Worm (Caenorhabditis elegans) whole organism, midembryonic: Measurements from ENCODE around the gene prde-1.

Source experiments
- T22C8.4 ChIP-seq: fragments of 200-800 bp; sonication (Bioruptor generic); IDR thresholded peaks from 2 replicates; pipeline ENCODE4 v1.3.6; 2022; ENCODE audit warnings: missing genetic modification characterization, missing compliant biosample characterization
- cog-1 ChIP-seq: sonication (generic microtip); optimal IDR thresholded peaks from 2 replicates; lab custom pipeline; 2016; ENCODE audit warnings: missing genetic modification characterization, missing compliant biosample characterization
- flt-1 ChIP-seq: fragments of 200-800 bp; sonication (Bioruptor generic); IDR thresholded peaks from 2 replicates; pipeline ENCODE4 v1.3.6; 2022; ENCODE audit warnings: missing genetic modification characterization, missing compliant biosample characterization
- klf-2 ChIP-seq: fragments of 200-800 bp; sonication (Bioruptor generic); conservative IDR thresholded peaks from 2 replicates; pipeline ENCODE4 v1.3.6; 2022; ENCODE audit warnings: missing genetic modification reagents, missing genetic modification characterization, missing compliant biosample characterization
- med-1 ChIP-seq: sonication (generic microtip); optimal IDR thresholded peaks from 2 replicates; lab custom pipeline; 2017; ENCODE audit warnings: missing genetic modification characterization, mild to moderate bottlenecking, missing compliant biosample characterization, antibody characterized with exemption, missing genetic modification reagents; ENCODE audit not compliant: insufficient read depth
- ref-1 ChIP-seq: fragments of 200-800 bp; sonication (Bioruptor generic); conservative IDR thresholded peaks from 2 replicates; pipeline ENCODE4 v1.3.6; 2022; ENCODE audit warnings: missing genetic modification reagents, missing genetic modification characterization, missing compliant biosample characterization
- tab-1 ChIP-seq: fragments of 200-800 bp; sonication (Bioruptor generic); IDR thresholded peaks from 2 replicates; pipeline ENCODE4 v1.3.6; 2022; ENCODE audit warnings: missing genetic modification characterization, missing compliant biosample characterization
- ztf-23 ChIP-seq: fragments of 200-800 bp; sonication (Bioruptor generic); IDR thresholded peaks from 2 replicates; pipeline ENCODE4 v1.3.6; 2022; ENCODE audit warnings: missing genetic modification reagents, missing genetic modification characterization, missing compliant biosample characterization
- ztf-29 ChIP-seq: fragments of 200-800 bp; sonication (Bioruptor generic); IDR thresholded peaks from 2 replicates; pipeline ENCODE4 v1.3.6; 2022; ENCODE audit warnings: missing genetic modification reagents, missing genetic modification characterization, missing compliant biosample characterization

prde-1 gene

ce11 chrV:15537923-15538322, at the start of gene prde-1:
TSS of gene prde-1 (plus strand) at chrV:15538244.
- no peak for TF ChIP-seq T22C8.4
- no peak for TF ChIP-seq ref-1
- no peak for TF ChIP-seq ztf-29 (GFP tag; lab: Robert Waterston, UW)
- no peak for TF ChIP-seq klf-2 (GFP tag; lab: Robert Waterston, UW)
- no peak for TF ChIP-seq cog-1
- TF ChIP-seq tab-1 (GFP tag; lab: Robert Waterston, UW): no peak
- no peak for TF ChIP-seq med-1 (GFP tag; lab: Kevin White, UChicago)
- TF ChIP-seq flt-1 (GFP tag; lab: Robert Waterston, UW): no peak
- no peak for TF ChIP-seq ztf-23 (GFP tag; lab: Robert Waterston, UW)

ce11 chrV:15492518-15492917, 45.5 kb upstream of the prde-1 start, which contains the start of gene str-264:
TSS of gene str-264 (minus strand) at chrV:15492618.
- TF ChIP-seq tab-1 (GFP tag; lab: Robert Waterston, UW): no peak
- TF ChIP-seq ref-1: no peak
- no peak for TF ChIP-seq klf-2 (GFP tag; lab: Robert Waterston, UW)
- TF ChIP-seq T22C8.4: no peak
- TF ChIP-seq cog-1: no peak
- TF ChIP-seq ztf-23 (GFP tag; lab: Robert Waterston, UW): no peak
- no peak for TF ChIP-seq flt-1 (GFP tag; lab: Robert Waterston, UW)
- no peak for TF ChIP-seq ztf-29 (GFP tag; lab: Robert Waterston, UW)
- TF ChIP-seq med-1 (GFP tag; lab: Kevin White, UChicago): no peak

- TF ChIP-seq tab-1 (GFP tag; lab: Robert Waterston, UW): no peak
- no peak for TF ChIP-seq ztf-29 (GFP tag; lab: Robert Waterston, UW)
- no peak for TF ChIP-seq ztf-23 (GFP tag; lab: Robert Waterston, UW)
- no peak for TF ChIP-seq ref-1
- no peak for TF ChIP-seq med-1 (GFP tag; lab: Kevin White, UChicago)
- TF ChIP-seq flt-1 (GFP tag; lab: Robert Waterston, UW): no peak
- no peak for TF ChIP-seq klf-2 (GFP tag; lab: Robert Waterston, UW)
- no peak for TF ChIP-seq T22C8.4
- TF ChIP-seq cog-1: no peak
Observed at ce11 chrV:15493680-15494079, 44.4 kb upstream of the prde-1 start, which contains the start of gene srh-218. TSS of gene srh-218 (plus strand) at chrV:15493980.

ce11 chrV:15495169-15495568, 42.9 kb upstream of the prde-1 start, which contains the start of gene srh-219:
TSS of gene srh-219 (plus strand) at chrV:15495469.
- TF ChIP-seq ztf-23 (GFP tag; lab: Robert Waterston, UW) (no peak), cog-1 (no peak), T22C8.4 (no peak), flt-1 (GFP tag; lab: Robert Waterston, UW) (no peak), ztf-29 (GFP tag; lab: Robert Waterston, UW) (no peak), tab-1 (GFP tag; lab: Robert Waterston, UW) (no peak), med-1 (GFP tag; lab: Kevin White, UChicago) (no peak), klf-2 (GFP tag; lab: Robert Waterston, UW) (no peak), ref-1 (no peak)

- TF ChIP-seq ztf-29 (GFP tag; lab: Robert Waterston, UW): peak; percentile 53; the same call in 1 of the 2 replicates
- no peak for TF ChIP-seq T22C8.4
- TF ChIP-seq cog-1: peak; percentile 12
- TF ChIP-seq tab-1 (GFP tag; lab: Robert Waterston, UW): no peak
- TF ChIP-seq ref-1: no peak
Observed at ce11 chrV:15497731-15498130, 40.3 kb upstream of the prde-1 start.

DNA sequence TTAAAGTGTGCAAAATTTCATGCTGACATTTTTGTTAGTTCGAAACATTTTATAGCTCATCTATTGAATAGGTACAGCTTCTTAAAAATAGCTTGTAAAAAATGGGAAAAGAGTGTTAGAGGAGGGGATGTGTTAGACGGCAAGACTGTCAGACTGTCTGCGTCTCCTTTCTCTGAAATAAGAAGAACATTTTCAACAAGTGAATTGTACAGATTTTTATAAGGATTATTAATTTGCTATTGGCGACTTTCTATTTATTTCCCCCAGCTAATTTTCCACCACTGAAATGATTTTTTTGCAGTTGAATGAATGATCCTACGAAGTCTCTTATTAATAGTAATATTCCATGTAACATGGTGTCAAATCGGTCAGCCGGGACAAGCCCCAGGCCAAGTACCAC, 39.6 kb upstream of the prde-1 start, which contains the start of gene C06B8.7:
Gene C06B8.7, plus strand, starts transcription at position 301 of the 400 bp plus-strand sequence.
- no peak for TF ChIP-seq ref-1
- no peak for TF ChIP-seq klf-2 (GFP tag; lab: Robert Waterston, UW)
- TF ChIP-seq tab-1 (GFP tag; lab: Robert Waterston, UW): no peak
- TF ChIP-seq flt-1 (GFP tag; lab: Robert Waterston, UW): no peak
- TF ChIP-seq med-1 (GFP tag; lab: Kevin White, UChicago): no peak
- no peak for TF ChIP-seq ztf-29 (GFP tag; lab: Robert Waterston, UW)
- TF ChIP-seq ztf-23 (GFP tag; lab: Robert Waterston, UW): no peak
- TF ChIP-seq cog-1: no peak
- no peak for TF ChIP-seq T22C8.4

DNA sequence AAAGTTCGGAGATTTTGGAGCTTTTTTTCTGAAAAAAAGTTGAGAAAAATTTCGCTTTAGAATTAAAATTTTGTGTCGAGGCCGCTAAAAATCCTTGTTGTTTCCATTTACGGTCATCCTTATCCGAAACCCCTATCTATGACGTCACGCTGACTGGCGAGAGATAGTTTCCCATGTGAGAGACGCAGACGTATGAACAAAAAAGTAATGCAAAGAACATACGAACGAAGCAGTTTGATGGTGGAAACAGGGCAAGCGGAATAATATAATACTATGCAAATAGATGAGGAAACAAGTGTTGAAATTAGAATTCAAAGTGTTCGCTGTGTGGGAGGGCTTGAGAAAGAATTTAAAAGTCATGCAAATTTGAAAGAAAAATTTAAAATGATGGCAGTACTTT, 38.9 kb upstream of the prde-1 start:
- TF ChIP-seq flt-1 (GFP tag; lab: Robert Waterston, UW) (no peak), cog-1 (no peak), ref-1 (no peak), tab-1 (GFP tag; lab: Robert Waterston, UW) (no peak), ztf-29 (GFP tag; lab: Robert Waterston, UW) (no peak), T22C8.4 (no peak), klf-2 (GFP tag; lab: Robert Waterston, UW) (no peak), med-1 (GFP tag; lab: Kevin White, UChicago) (no peak), ztf-23 (GFP tag; lab: Robert Waterston, UW) (no peak)

ce11 chrV:15503603-15504002, 34.4 kb upstream of the prde-1 start:
- no peak for TF ChIP-seq tab-1 (GFP tag; lab: Robert Waterston, UW)
- TF ChIP-seq cog-1: no peak
- TF ChIP-seq flt-1 (GFP tag; lab: Robert Waterston, UW): no peak
- no peak for TF ChIP-seq ref-1
- no peak for TF ChIP-seq med-1 (GFP tag; lab: Kevin White, UChicago)

DNA sequence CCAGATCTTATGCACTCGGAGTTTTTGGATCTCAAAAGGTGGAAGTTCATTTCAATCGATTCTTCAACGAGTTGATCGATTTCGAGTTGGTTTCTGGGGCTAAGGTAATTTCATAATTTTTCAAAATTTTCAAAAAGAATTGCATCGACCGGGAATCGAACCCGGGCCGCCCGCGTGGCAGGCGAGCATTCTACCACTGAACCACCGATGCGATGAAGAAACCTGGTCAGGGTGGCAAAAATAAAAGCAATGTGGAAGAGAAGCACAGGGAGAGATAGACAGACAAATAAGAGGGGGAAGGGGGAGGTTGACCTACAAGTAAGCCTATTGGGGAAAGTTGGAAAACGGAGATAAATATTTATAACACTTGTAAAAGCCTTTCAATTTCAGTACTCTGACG, 33.0 kb upstream of the prde-1 start:
- peak; percentile 50; the same call in 1 of the 2 replicates for TF ChIP-seq ztf-29 (GFP tag; lab: Robert Waterston, UW)
- TF ChIP-seq klf-2 (GFP tag; lab: Robert Waterston, UW): 0 out of 2 replicates have a peak, but pooled peaks have one; percentile 10
- peak; percentile 71 for TF ChIP-seq ztf-23 (GFP tag; lab: Robert Waterston, UW)
- TF ChIP-seq T22C8.4: 0 out of 2 replicates have a peak, but pooled peaks have one; percentile 43
- TF ChIP-seq tab-1 (GFP tag; lab: Robert Waterston, UW): peak; percentile 79
- peak; percentile 62 for TF ChIP-seq ref-1
- no peak for TF ChIP-seq cog-1
- no peak for TF ChIP-seq med-1 (GFP tag; lab: Kevin White, UChicago)
- TF ChIP-seq flt-1 (GFP tag; lab: Robert Waterston, UW): peak; percentile 85
